Worm (Caenorhabditis elegans): ENCODE results near the gene sru-44.
"Not testable (repeated sequence)": the region's sequence is repeated elsewhere in the genome, so short reads cannot be mapped to it uniquely, and the experiment has no call there.

sru-44 gene

ce11 chrV:16467840-16468239 is at the start of gene sru-44:
TSS of gene sru-44 (minus strand) at chrV:16467940.
- TF ChIP-seq dao-5 (tag; optimal IDR thresholded peaks at IDR 0.05) (no peak), him-1 (tag; optimal IDR thresholded peaks at IDR 0.05) (no peak), W03F9.2 (tag; optimal IDR thresholded peaks at IDR 0.05) (no peak)

ce11 chrV:16515140-16515539 is 47.4 kb upstream of the sru-44 start, which contains the start of gene F36D3.5:
TSS of gene F36D3.5 (minus strand) at chrV:16515240.
- not testable (repeated sequence) for TF ChIP-seq dao-5, him-1, W03F9.2 (tag; optimal IDR thresholded peaks at IDR 0.05)

ce11 chrV:16508667-16509066 is 40.9 kb upstream of the sru-44 start, which contains the start of gene srr-3:
TSS of gene srr-3 (minus strand) at chrV:16508767.
- TF ChIP-seq W03F9.2 (tag; optimal IDR thresholded peaks at IDR 0.05) = no peak
- TF ChIP-seq dao-5 (tag; optimal IDR thresholded peaks at IDR 0.05) = no peak
- TF ChIP-seq him-1 (tag; optimal IDR thresholded peaks at IDR 0.05) = no peak

ce11 chrV:16506650-16507049 is 38.9 kb upstream of the sru-44 start:
- TF ChIP-seq W03F9.2 (tag; optimal IDR thresholded peaks at IDR 0.05) (no peak), him-1 (tag; optimal IDR thresholded peaks at IDR 0.05) (no peak), dao-5 (tag; optimal IDR thresholded peaks at IDR 0.05) (no peak)

ce11 chrV:16505828-16506227 is 38.1 kb upstream of the sru-44 start, which contains the start of gene nhr-54:
TSS of gene nhr-54 (minus strand) at chrV:16505928.
- TF ChIP-seq W03F9.2 (tag; optimal IDR thresholded peaks at IDR 0.05) (no peak), him-1 (tag; optimal IDR thresholded peaks at IDR 0.05) (no peak), dao-5 (tag; optimal IDR thresholded peaks at IDR 0.05) (no peak)

ce11 chrV:16503164-16503563 is 35.4 kb upstream of the sru-44 start, which contains the start of gene F36D3.14:
TSS of gene F36D3.14 (minus strand) at chrV:16503264.
- TF ChIP-seq him-1 (tag; optimal IDR thresholded peaks at IDR 0.05) = no peak
- TF ChIP-seq W03F9.2 (tag; optimal IDR thresholded peaks at IDR 0.05) = no peak
- no peak for TF ChIP-seq dao-5 (tag; optimal IDR thresholded peaks at IDR 0.05)

- no peak for TF ChIP-seq him-1 (tag; optimal IDR thresholded peaks at IDR 0.05)
- no peak for TF ChIP-seq W03F9.2 (tag; optimal IDR thresholded peaks at IDR 0.05)
- TF ChIP-seq dao-5 (tag; optimal IDR thresholded peaks at IDR 0.05) = no peak
Observed at ce11 chrV:16499006-16499405, 31.3 kb upstream of the sru-44 start, which contains the start of gene F36D3.1. TSS of gene F36D3.1 (plus strand) at chrV:16499352.

ce11 chrV:16497504-16497903 is 29.8 kb upstream of the sru-44 start, which contains the start of gene srh-136:
TSS of gene srh-136 (minus strand) at chrV:16497596.
- TF ChIP-seq him-1 (tag; optimal IDR thresholded peaks at IDR 0.05) (no peak), W03F9.2 (tag; optimal IDR thresholded peaks at IDR 0.05) (no peak), dao-5 (tag; optimal IDR thresholded peaks at IDR 0.05) (no peak)

ce11 chrV:16494359-16494758 is 26.6 kb upstream of the sru-44 start, which contains the start of gene comt-2:
TSS of gene comt-2 (minus strand) at chrV:16494489.
- TF ChIP-seq him-1 (tag; optimal IDR thresholded peaks at IDR 0.05) (no peak), dao-5 (tag; optimal IDR thresholded peaks at IDR 0.05) (no peak), W03F9.2 (tag; optimal IDR thresholded peaks at IDR 0.05) (no peak)

ce11 chrV:16488172-16488571 is 20.4 kb upstream of the sru-44 start, which contains the start of gene sqst-4:
TSS of gene sqst-4 (plus strand) at chrV:16488472.
- TF ChIP-seq dao-5 (tag; optimal IDR thresholded peaks at IDR 0.05) (no peak), him-1 (tag; optimal IDR thresholded peaks at IDR 0.05) (no peak), W03F9.2 (tag; optimal IDR thresholded peaks at IDR 0.05) (no peak)

- no peak for TF ChIP-seq him-1 (tag; optimal IDR thresholded peaks at IDR 0.05)
- no peak for TF ChIP-seq dao-5 (tag; optimal IDR thresholded peaks at IDR 0.05)
Observed at ce11 chrV:16487474-16487873, 19.7 kb upstream of the sru-44 start, which contains the start of gene Y32B12A.5. TSS of gene Y32B12A.5 (minus strand) at chrV:16487574.

- TF ChIP-seq him-1 (tag; optimal IDR thresholded peaks at IDR 0.05) (no peak), dao-5 (tag; optimal IDR thresholded peaks at IDR 0.05) (no peak), W03F9.2 (tag; optimal IDR thresholded peaks at IDR 0.05) (no peak)
Observed at ce11 chrV:16483681-16484080, 15.9 kb upstream of the sru-44 start, which contains the start of gene srh-139. TSS of gene srh-139 (plus strand) at chrV:16483981.

- no peak for TF ChIP-seq dao-5 (tag; optimal IDR thresholded peaks at IDR 0.05)
- TF ChIP-seq W03F9.2 (tag; optimal IDR thresholded peaks at IDR 0.05) = no peak
- TF ChIP-seq him-1 (tag; optimal IDR thresholded peaks at IDR 0.05) = no peak
Observed at ce11 chrV:16483044-16483443, 15.3 kb upstream of the sru-44 start, which contains the start of gene F57E7.2. TSS of gene F57E7.2 (minus strand) at chrV:16483144.

ce11 chrV:16480919-16481630 is 13.3 kb upstream of the sru-44 start, which contains the start of the genes F57E7.4 and spig-6:
TSS of gene F57E7.4 (minus strand) at chrV:16481019.
TSS of gene spig-6 (plus strand) at chrV:16481580.
- TF ChIP-seq him-1 (tag; optimal IDR thresholded peaks at IDR 0.05) (no peak), dao-5 (tag; optimal IDR thresholded peaks at IDR 0.05) (no peak), W03F9.2 (tag; optimal IDR thresholded peaks at IDR 0.05) (no peak)
